Worm (Caenorhabditis elegans): ENCODE results near the gene srd-17.

Gene srd-17

DNA sequence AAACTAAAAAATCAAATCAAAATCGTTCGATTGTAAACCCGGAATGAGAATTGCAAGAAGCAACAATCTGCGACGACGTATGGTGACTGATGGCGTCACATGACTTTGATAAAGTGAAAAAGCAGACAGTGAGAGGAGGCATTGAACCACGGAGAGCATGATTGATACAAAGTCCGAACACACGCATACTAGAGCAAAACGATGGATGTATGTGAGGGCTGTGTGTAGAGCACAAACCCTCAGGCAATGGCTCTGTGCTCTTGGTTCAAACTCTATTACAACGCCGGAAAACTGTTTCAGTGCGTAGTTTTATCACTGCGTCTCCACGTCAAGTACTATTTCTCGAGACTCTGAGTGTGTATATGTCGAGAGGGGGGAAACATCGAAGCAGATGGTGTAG lies 30.0 kb downstream of the srd-17 start:
- TF ChIP-seq nhr-76 (tag; optimal IDR thresholded peaks at IDR 0.05): no peak
- peak; percentile 58 for TF ChIP-seq unc-62 (GFP tag; optimal IDR thresholded peaks at IDR 0.05)
- TF ChIP-seq cnd-1 (tag; optimal IDR thresholded peaks at IDR 0.05): peak; percentile 9
- no peak for TF ChIP-seq mab-5 (tag; optimal IDR thresholded peaks at IDR 0.05)
- TF ChIP-seq unc-120 (tag; optimal IDR thresholded peaks at IDR 0.05; ENCODE audit: poor library complexity, severe bottlenecking): peak; percentile 24
- peak; percentile 56 for TF ChIP-seq hlh-1 (tag; optimal IDR thresholded peaks at IDR 0.05)
- no peak for TF ChIP-seq unc-39 (tag; optimal IDR thresholded peaks at IDR 0.05)

DNA sequence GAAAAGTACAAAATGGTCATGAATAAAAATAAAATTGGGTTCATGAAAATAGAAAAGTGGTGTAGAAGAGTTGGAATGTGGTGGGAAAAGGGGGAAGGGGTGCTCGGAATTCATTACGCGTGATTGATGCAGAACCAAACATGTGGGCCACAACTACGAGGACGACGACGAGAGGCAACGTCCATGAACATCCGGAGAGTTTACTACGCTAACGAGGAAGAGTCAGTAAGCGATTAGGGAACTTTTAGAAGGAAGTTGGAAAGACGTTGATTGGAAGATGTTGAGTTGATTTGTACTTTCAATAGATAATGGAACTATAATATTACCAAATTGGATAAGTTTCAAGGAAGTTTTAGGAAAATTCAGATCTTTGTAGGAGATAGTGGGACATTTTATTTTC lies 30.8 kb downstream of the srd-17 start:
- TF ChIP-seq unc-39 (tag; optimal IDR thresholded peaks at IDR 0.05) (no peak), ces-1 (GFP tag; optimal IDR thresholded peaks at IDR 0.05) (peak; percentile 65)

- TF ChIP-seq sptf-1 (tag; optimal IDR thresholded peaks at IDR 0.05): peak; percentile 81
- TF ChIP-seq ces-1 (GFP tag; optimal IDR thresholded peaks at IDR 0.05): peak; percentile 74
- peak; percentile 55 for TF ChIP-seq mep-1 (tag; optimal IDR thresholded peaks at IDR 0.05)
- TF ChIP-seq ham-2 (GFP tag; optimal IDR thresholded peaks at IDR 0.05): peak; percentile 27
- TF ChIP-seq unc-120 (tag; optimal IDR thresholded peaks at IDR 0.05; ENCODE audit: poor library complexity, severe bottlenecking): peak; percentile 66
- TF ChIP-seq sem-2 (GFP tag; optimal IDR thresholded peaks at IDR 0.05): no peak
- TF ChIP-seq M03D4.4 (tag; optimal IDR thresholded peaks at IDR 0.05): peak; percentile 66
- TF ChIP-seq unc-62 (GFP tag; optimal IDR thresholded peaks at IDR 0.05): peak; percentile 15
- peak; percentile 48 for TF ChIP-seq nhr-2 (tag; optimal IDR thresholded peaks at IDR 0.05)
- peak; percentile 51 for TF ChIP-seq drap-1 (GFP tag; optimal IDR thresholded peaks at IDR 0.05)
- TF ChIP-seq cnd-1 (tag; optimal IDR thresholded peaks at IDR 0.05): peak; percentile 49
- peak; percentile 74 for TF ChIP-seq mls-2 (tag; optimal IDR thresholded peaks at IDR 0.05)
- TF ChIP-seq hlh-1 (tag; optimal IDR thresholded peaks at IDR 0.05): peak; percentile 55
- no peak for TF ChIP-seq mab-5 (tag; optimal IDR thresholded peaks at IDR 0.05)
- TF ChIP-seq tbx-8 (GFP tag; optimal IDR thresholded peaks at IDR 0.05): peak; percentile 45
- no peak for TF ChIP-seq lin-13 (tag; optimal IDR thresholded peaks at IDR 0.05)
- TF ChIP-seq nhr-28 (tag; optimal IDR thresholded peaks at IDR 0.05): no peak
Observed at ce11 chrV:13396426-13396825, 36.1 kb downstream of the srd-17 start.

- TF ChIP-seq flh-1 (GFP tag; optimal IDR thresholded peaks at IDR 0.05) (no peak), sptf-1 (tag; optimal IDR thresholded peaks at IDR 0.05) (peak; percentile 2), elt-1 (tag; optimal IDR thresholded peaks at IDR 0.05; ENCODE audit: borderline replicate concordance, insufficient read depth) (no peak), snpc-4 (tag; optimal IDR thresholded peaks at IDR 0.05) (no peak), ztf-11 (tag; optimal IDR thresholded peaks at IDR 0.05) (no peak), hlh-1 (tag; optimal IDR thresholded peaks at IDR 0.05) (no peak), zip-8 (tag; optimal IDR thresholded peaks at IDR 0.05) (no peak), lsy-2 (tag; optimal IDR thresholded peaks at IDR 0.05) (no peak), unc-62 (GFP tag; optimal IDR thresholded peaks at IDR 0.05) (peak; percentile 64), unc-120 (tag; optimal IDR thresholded peaks at IDR 0.05; ENCODE audit: poor library complexity, severe bottlenecking) (no peak), nhr-2 (tag; optimal IDR thresholded peaks at IDR 0.05) (no peak), ces-1 (GFP tag; optimal IDR thresholded peaks at IDR 0.05) (peak; percentile 12), elt-3 (tag; optimal IDR thresholded peaks at IDR 0.05) (no peak)
Observed at ce11 chrV:13394968-13395367, 37.5 kb downstream of the srd-17 start.

- TF ChIP-seq ces-1 (GFP tag; optimal IDR thresholded peaks at IDR 0.05): peak; percentile 12
- no peak for TF ChIP-seq bed-3 (GFP tag; optimal IDR thresholded peaks at IDR 0.05)
- TF ChIP-seq ceh-83 (GFP tag; optimal IDR thresholded peaks at IDR 0.05): no peak
- no peak for TF ChIP-seq ceh-43 (GFP tag; optimal IDR thresholded peaks at IDR 0.05)
- no peak for TF ChIP-seq unc-39 (tag; optimal IDR thresholded peaks at IDR 0.05)
- TF ChIP-seq hlh-1 (tag; optimal IDR thresholded peaks at IDR 0.05): peak; percentile 86
- no peak for TF ChIP-seq blmp-1 (tag; optimal IDR thresholded peaks at IDR 0.05)
- no peak for TF ChIP-seq lin-32 (GFP tag; optimal IDR thresholded peaks at IDR 0.05)
- TF ChIP-seq nhr-28 (tag; optimal IDR thresholded peaks at IDR 0.05): no peak
- peak; percentile 32 for TF ChIP-seq elt-1 (tag; optimal IDR thresholded peaks at IDR 0.05; ENCODE audit: borderline replicate concordance, insufficient read depth)
- TF ChIP-seq lsy-2 (tag; optimal IDR thresholded peaks at IDR 0.05): no peak
- TF ChIP-seq drap-1 (GFP tag; optimal IDR thresholded peaks at IDR 0.05): peak; percentile 19
- TF ChIP-seq nhr-237 (tag; optimal IDR thresholded peaks at IDR 0.05): no peak
- no peak for TF ChIP-seq snpc-4 (tag; optimal IDR thresholded peaks at IDR 0.05)
- peak; percentile 91 for TF ChIP-seq unc-120 (tag; optimal IDR thresholded peaks at IDR 0.05; ENCODE audit: poor library complexity, severe bottlenecking)
- no peak for TF ChIP-seq mls-2 (tag; optimal IDR thresholded peaks at IDR 0.05)
- peak; percentile 46 for TF ChIP-seq sptf-1 (tag; optimal IDR thresholded peaks at IDR 0.05)
- TF ChIP-seq nhr-76 (tag; optimal IDR thresholded peaks at IDR 0.05): no peak
- no peak for TF ChIP-seq lin-13 (tag; optimal IDR thresholded peaks at IDR 0.05)
- peak; percentile 39 for TF ChIP-seq flh-1 (GFP tag; optimal IDR thresholded peaks at IDR 0.05)
- peak; percentile 61 for TF ChIP-seq ham-2 (GFP tag; optimal IDR thresholded peaks at IDR 0.05)
- peak; percentile 42 for TF ChIP-seq cnd-1 (tag; optimal IDR thresholded peaks at IDR 0.05)
- TF ChIP-seq ztf-11 (tag; optimal IDR thresholded peaks at IDR 0.05): no peak
- TF ChIP-seq pha-4 (tag; optimal IDR thresholded peaks at IDR 0.05): no peak
- TF ChIP-seq M03D4.4 (tag; optimal IDR thresholded peaks at IDR 0.05): peak; percentile 52
- no peak for TF ChIP-seq nhr-2 (tag; optimal IDR thresholded peaks at IDR 0.05)
- TF ChIP-seq zip-8 (tag; optimal IDR thresholded peaks at IDR 0.05): peak; percentile 8
- TF ChIP-seq mep-1 (tag; optimal IDR thresholded peaks at IDR 0.05): no peak
- TF ChIP-seq unc-62 (GFP tag; optimal IDR thresholded peaks at IDR 0.05): peak; percentile 17
- TF ChIP-seq mab-5 (tag; optimal IDR thresholded peaks at IDR 0.05): no peak
- no peak for TF ChIP-seq elt-3 (tag; optimal IDR thresholded peaks at IDR 0.05)
- TF ChIP-seq nhr-12 (tag; optimal IDR thresholded peaks at IDR 0.05): no peak
- no peak for TF ChIP-seq ceh-39 (tag; optimal IDR thresholded peaks at IDR 0.05)
- no peak for TF ChIP-seq sem-2 (GFP tag; optimal IDR thresholded peaks at IDR 0.05)
- TF ChIP-seq tbx-8 (GFP tag; optimal IDR thresholded peaks at IDR 0.05): no peak
Observed at ce11 chrV:13393333-13393803, 39.1 kb downstream of the srd-17 start.
